Fruit fly (Drosophila melanogaster) S2 (cell line): ENCODE data around the gene mus312.

Experiments
- CG8478 ChIP-seq: fragments of >200 bp; optimal IDR thresholded peaks from 2 replicates; lab custom pipeline; 2018
- CTCF ChIP-seq, 2 experiments: fragments of >200 bp; optimal IDR thresholded peaks; 2 replicates each; lab custom pipeline; 2018

DNA sequence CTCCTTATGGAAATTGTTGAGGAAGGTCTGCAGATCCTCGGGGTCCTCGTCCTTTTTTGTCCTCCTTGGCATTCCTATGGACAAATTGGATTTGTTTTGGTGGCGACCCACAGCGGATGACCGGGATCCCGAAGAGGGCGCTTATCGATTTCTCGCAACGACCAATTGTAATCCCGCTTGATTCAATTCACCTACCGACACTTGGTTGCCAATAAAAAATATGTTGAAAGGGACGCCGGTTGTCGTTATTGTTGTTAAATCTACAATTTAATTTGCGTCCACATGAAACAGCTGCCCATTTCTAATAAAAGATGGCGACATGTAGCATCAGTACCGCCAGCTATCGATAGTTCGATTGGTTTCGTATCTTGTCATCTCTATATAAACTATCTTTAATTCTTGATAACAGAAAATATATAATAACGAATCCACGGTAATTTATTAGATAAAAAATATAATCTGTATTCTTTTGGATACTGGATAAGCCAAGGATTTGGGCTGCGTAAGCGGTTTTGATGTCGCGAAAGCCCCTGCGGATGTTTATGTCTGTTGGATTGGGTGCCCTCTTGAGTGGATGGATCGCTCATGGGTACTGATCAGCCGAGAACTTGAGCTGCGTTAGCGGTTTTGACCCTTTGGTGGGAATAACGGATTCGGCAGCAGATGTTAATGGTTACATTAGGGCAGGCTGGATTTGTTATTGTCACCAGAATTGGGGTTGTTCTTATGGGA is 27.6 kb downstream of the mus312 start, which contains the start of gene CTCF:
- TF ChIP-seq CG8478 = no peak
- peak; percentile 85 to 93 for TF ChIP-seq CTCF (optimal IDR thresholded peaks at IDR 0.05; lab: Kevin White, UChicago)
